Fruit fly (Drosophila melanogaster) whole organism, embryonic: ENCODE results near the gene Zir.

Experiments
- Bgb ChIP-seq: fragments of 200-800 bp; sonication (Bioruptor generic); IDR thresholded peaks from 2 replicates; pipeline ENCODE4 v1.3.6; 2022; ENCODE audit warnings: missing biosample characterization, missing genetic modification characterization; ENCODE audit not compliant: partially characterized antibody
- Blimp-1 ChIP-seq: fragments of 200-800 bp; sonication (Bioruptor generic); optimal IDR thresholded peaks from 3 replicates; lab custom pipeline; 2018; ENCODE audit warnings: missing biosample characterization, missing genetic modification characterization, mild to moderate bottlenecking, moderate library complexity, missing genetic modification reagents
- BtbVII ChIP-seq: fragments of 200-800 bp; sonication (Bioruptor generic); optimal IDR thresholded peaks from 3 replicates; lab custom pipeline; 2017; ENCODE audit warnings: missing biosample characterization, mild to moderate bottlenecking, missing genetic modification characterization
- CG10209 ChIP-seq: fragments of 200-800 bp; sonication (Bioruptor generic); optimal IDR thresholded peaks from 3 replicates; lab custom pipeline; 2017; ENCODE audit warnings: missing biosample characterization, mild to moderate bottlenecking, missing genetic modification characterization, missing genetic modification reagents
- CG10366 ChIP-seq: fragments of 200-800 bp; sonication (Bioruptor generic); IDR thresholded peaks from 2 replicates; pipeline ENCODE4 v1.3.6; 2022; ENCODE audit warnings: missing biosample characterization, missing genetic modification characterization
- CG11093 ChIP-seq: fragments of 200-800 bp; sonication (Bioruptor generic); IDR thresholded peaks from 3 replicates; pipeline ENCODE4 v1.3.6; 2022; ENCODE audit warnings: missing biosample characterization, missing genetic modification characterization
- CG11696 ChIP-seq: fragments of 200-800 bp; sonication (Bioruptor generic); IDR thresholded peaks from 2 replicates; pipeline ENCODE4 v1.3.6; 2022; ENCODE audit warnings: missing biosample characterization, missing genetic modification characterization
- CG12659 ChIP-seq: fragments of 200-800 bp; sonication (Bioruptor generic); optimal IDR thresholded peaks from 3 replicates; lab custom pipeline; 2017; ENCODE audit warnings: mild to moderate bottlenecking, missing biosample characterization, missing genetic modification reagents, missing genetic modification characterization
- CG13894 ChIP-seq: fragments of 200-800 bp; sonication (Bioruptor generic); optimal IDR thresholded peaks from 3 replicates; lab custom pipeline; 2018; ENCODE audit warnings: missing biosample characterization, mild to moderate bottlenecking, missing genetic modification characterization, moderate library complexity
- CG16813 ChIP-seq: fragments of 200-800 bp; sonication (Bioruptor generic); IDR thresholded peaks from 3 replicates; pipeline ENCODE4 v1.3.6; 2022; ENCODE audit warnings: missing biosample characterization, missing genetic modification characterization; ENCODE audit not compliant: partially characterized antibody
- CG16863 ChIP-seq: fragments of 200-800 bp; sonication (Bioruptor generic); optimal IDR thresholded peaks from 3 replicates; lab custom pipeline; 2016; ENCODE audit warnings: missing biosample characterization, missing genetic modification characterization
- CG17612 ChIP-seq: fragments of 200-800 bp; sonication (Bioruptor generic); IDR thresholded peaks from 2 replicates; pipeline ENCODE4 v1.3.6; 2022; ENCODE audit warnings: missing biosample characterization, missing genetic modification characterization
- CG2712 ChIP-seq: fragments of 200-800 bp; optimal IDR thresholded peaks from 3 replicates; lab custom pipeline; 2019; ENCODE audit warnings: missing biosample characterization, mild to moderate bottlenecking, missing genetic modification characterization, moderate library complexity
- CG31365 ChIP-seq: fragments of 200-800 bp; sonication (Bioruptor generic); optimal IDR thresholded peaks from 2 replicates; lab custom pipeline; 2018; ENCODE audit warnings: missing biosample characterization, mild to moderate bottlenecking, missing genetic modification characterization
- CG31441 ChIP-seq: fragments of 200-800 bp; sonication (Bioruptor generic); IDR thresholded peaks from 2 replicates; pipeline ENCODE4 v1.3.6; 2022; ENCODE audit warnings: missing biosample characterization, missing genetic modification characterization
- CG3726 ChIP-seq: fragments of 200-800 bp; sonication (Bioruptor generic); IDR thresholded peaks from 3 replicates; pipeline ENCODE4, ENCODE4 v1.3.6; 2022; ENCODE audit warnings: missing biosample characterization, missing genetic modification characterization
- CG3838 ChIP-seq: fragments of 200-800 bp; sonication (Bioruptor generic); optimal IDR thresholded peaks from 3 replicates; lab custom pipeline; 2016; ENCODE audit warnings: missing biosample characterization, missing genetic modification characterization
- CG8765 ChIP-seq: fragments of 200-800 bp; sonication (Bioruptor generic); IDR thresholded peaks from 2 replicates; pipeline ENCODE4 v1.3.6; 2022; ENCODE audit warnings: missing biosample characterization, missing genetic modification characterization
- CG9876 ChIP-seq: fragments of 200-800 bp; sonication (Bioruptor generic); optimal IDR thresholded peaks from 2 replicates; lab custom pipeline; 2016; ENCODE audit warnings: missing biosample characterization, missing genetic modification characterization
- CG9932 ChIP-seq: fragments of 200-800 bp; sonication (Bioruptor generic); IDR thresholded peaks from 2 replicates; pipeline ENCODE4 v1.3.6; 2022; ENCODE audit warnings: missing biosample characterization, missing genetic modification characterization
- CkIIα-i1 ChIP-seq: fragments of 200-800 bp; sonication (Bioruptor generic); IDR thresholded peaks from 2 replicates; pipeline ENCODE4 v1.3.6; 2022; ENCODE audit warnings: missing biosample characterization, missing genetic modification characterization
- Dfd ChIP-seq, 2 experiments: fragments of >200 bp; optimal IDR thresholded peaks; 2 replicates each; lab custom pipeline; 2017; ENCODE audit warnings: missing biosample characterization in 2 of 2, missing genetic modification characterization in 2 of 2
- Dip3 ChIP-seq: fragments of 200-800 bp; sonication (Bioruptor generic); optimal IDR thresholded peaks from 3 replicates; lab custom pipeline; 2016; ENCODE audit warnings: missing biosample characterization, missing genetic modification characterization
- Doc2 ChIP-seq: fragments of 200-800 bp; sonication (Bioruptor generic); IDR thresholded peaks from 2 replicates; pipeline ENCODE4 v1.3.6; 2022; ENCODE audit warnings: missing biosample characterization, missing genetic modification characterization
- Fer3 ChIP-seq: fragments of 200-800 bp; sonication (Bioruptor generic); optimal IDR thresholded peaks from 2 replicates; lab custom pipeline; 2018; ENCODE audit warnings: missing biosample characterization, mild to moderate bottlenecking, missing genetic modification characterization, moderate library complexity
- HmgZ ChIP-seq: fragments of 200-800 bp; sonication (Bioruptor generic); optimal IDR thresholded peaks from 2 replicates; lab custom pipeline; 2018; ENCODE audit warnings: missing biosample characterization, mild to moderate bottlenecking, missing genetic modification characterization
- Kr ChIP-seq: fragments of 200-800 bp; sonication (Bioruptor generic); optimal IDR thresholded peaks from 2 replicates; lab custom pipeline; 2017; ENCODE audit warnings: missing biosample characterization, mild to moderate bottlenecking, missing genetic modification characterization
- MBD-R2 ChIP-seq: fragments of 200-800 bp; sonication (Bioruptor generic); IDR thresholded peaks from 2 replicates; pipeline ENCODE4 v1.3.6; 2022; ENCODE audit warnings: missing biosample characterization, missing genetic modification characterization
- NK7.1 ChIP-seq: fragments of 200-800 bp; sonication (Bioruptor generic); optimal IDR thresholded peaks from 3 replicates; lab custom pipeline; 2016; ENCODE audit warnings: missing biosample characterization, missing genetic modification characterization
- Spps ChIP-seq: fragments of 200-800 bp; sonication (Bioruptor generic); optimal IDR thresholded peaks from 2 replicates; lab custom pipeline; 2018; ENCODE audit warnings: missing biosample characterization, mild to moderate bottlenecking, missing genetic modification characterization
- TFAM ChIP-seq: fragments of 200-800 bp; sonication (Bioruptor generic); optimal IDR thresholded peaks from 2 replicates; lab custom pipeline; 2017; ENCODE audit warnings: missing biosample characterization, missing genetic modification characterization, inconsistent platforms
- abd-A ChIP-seq: fragments of 200-800 bp; sonication (Bioruptor generic); optimal IDR thresholded peaks from 3 replicates; lab custom pipeline; 2019; ENCODE audit warnings: missing biosample characterization, mild to moderate bottlenecking, missing genetic modification characterization, moderate library complexity
- al ChIP-seq: fragments of 200-800 bp; sonication (Bioruptor generic); IDR thresholded peaks from 2 replicates; pipeline ENCODE4 v1.3.6; 2022; ENCODE audit warnings: missing biosample characterization, missing genetic modification characterization
- ato ChIP-seq: fragments of 200-800 bp; sonication (Bioruptor generic); IDR thresholded peaks from 2 replicates; pipeline ENCODE4 v1.3.6; 2022; ENCODE audit warnings: missing biosample characterization, missing genetic modification characterization; ENCODE audit not compliant: partially characterized antibody
- az2 ChIP-seq: fragments of 200-800 bp; sonication (Bioruptor generic); optimal IDR thresholded peaks from 3 replicates; lab custom pipeline; 2016; ENCODE audit warnings: missing biosample characterization, missing genetic modification characterization
- bab2 ChIP-seq: fragments of 200-800 bp; sonication (Bioruptor generic); optimal IDR thresholded peaks from 2 replicates; lab custom pipeline; 2016; ENCODE audit warnings: missing biosample characterization, missing genetic modification characterization
- br ChIP-seq: fragments of >200 bp; optimal IDR thresholded peaks from 2 replicates; lab custom pipeline; 2017
- cas ChIP-seq: fragments of 200-800 bp; sonication (Bioruptor generic); IDR thresholded peaks from 2 replicates; pipeline ENCODE4 v1.3.6; 2022; ENCODE audit warnings: missing biosample characterization, missing genetic modification characterization
- caup ChIP-seq: fragments of 200-800 bp; sonication (Bioruptor generic); optimal IDR thresholded peaks from 3 replicates; lab custom pipeline; 2017; ENCODE audit warnings: missing biosample characterization, mild to moderate bottlenecking, missing genetic modification characterization, moderate library complexity; ENCODE audit not compliant: severe bottlenecking
- dmrt99B ChIP-seq: fragments of 200-800 bp; sonication (Bioruptor generic); optimal IDR thresholded peaks from 2 replicates; lab custom pipeline; 2018; ENCODE audit warnings: missing biosample characterization, mild to moderate bottlenecking, missing genetic modification characterization, moderate library complexity
- esg ChIP-seq: fragments of 200-800 bp; sonication (Bioruptor generic); conservative IDR thresholded peaks from 2 replicates; pipeline ENCODE4 v1.3.6; 2022; ENCODE audit warnings: missing biosample characterization, missing genetic modification characterization
- hth ChIP-seq: fragments of >200 bp; optimal IDR thresholded peaks from 2 replicates; lab custom pipeline; 2017; ENCODE audit warnings: inconsistent platforms
- knrl ChIP-seq: fragments of 200-800 bp; sonication (Bioruptor generic); IDR thresholded peaks from 3 replicates; pipeline ENCODE4 v1.3.6; 2022; ENCODE audit warnings: missing biosample characterization, missing genetic modification characterization; ENCODE audit not compliant: partially characterized antibody
- maf-S ChIP-seq: fragments of 200-800 bp; sonication (Bioruptor generic); optimal IDR thresholded peaks from 2 replicates; lab custom pipeline; 2016; ENCODE audit warnings: missing biosample characterization, missing genetic modification characterization
- nau ChIP-seq: fragments of 200-800 bp; sonication (Bioruptor generic); optimal IDR thresholded peaks from 3 replicates; lab custom pipeline; 2017; ENCODE audit warnings: missing biosample characterization, mild to moderate bottlenecking, missing genetic modification characterization, missing genetic modification reagents
- p53 ChIP-seq: fragments of 200-800 bp; sonication (Bioruptor generic); optimal IDR thresholded peaks from 2 replicates; lab custom pipeline; 2016; ENCODE audit warnings: missing biosample characterization, missing genetic modification characterization
- sima ChIP-seq: fragments of 200-800 bp; sonication (Bioruptor generic); optimal IDR thresholded peaks from 2 replicates; lab custom pipeline; 2016; ENCODE audit warnings: missing biosample characterization, missing genetic modification characterization
- tap ChIP-seq: fragments of 200-800 bp; optimal IDR thresholded peaks from 3 replicates; lab custom pipeline; 2019; ENCODE audit warnings: missing biosample characterization, mild to moderate bottlenecking, missing genetic modification characterization, moderate library complexity
- unc-4 ChIP-seq: fragments of 200-800 bp; sonication (Bioruptor generic); IDR thresholded peaks from 2 replicates; pipeline ENCODE4 v1.3.6; 2022; ENCODE audit warnings: missing biosample characterization, missing genetic modification characterization; ENCODE audit not compliant: partially characterized antibody

Zir gene

DNA sequence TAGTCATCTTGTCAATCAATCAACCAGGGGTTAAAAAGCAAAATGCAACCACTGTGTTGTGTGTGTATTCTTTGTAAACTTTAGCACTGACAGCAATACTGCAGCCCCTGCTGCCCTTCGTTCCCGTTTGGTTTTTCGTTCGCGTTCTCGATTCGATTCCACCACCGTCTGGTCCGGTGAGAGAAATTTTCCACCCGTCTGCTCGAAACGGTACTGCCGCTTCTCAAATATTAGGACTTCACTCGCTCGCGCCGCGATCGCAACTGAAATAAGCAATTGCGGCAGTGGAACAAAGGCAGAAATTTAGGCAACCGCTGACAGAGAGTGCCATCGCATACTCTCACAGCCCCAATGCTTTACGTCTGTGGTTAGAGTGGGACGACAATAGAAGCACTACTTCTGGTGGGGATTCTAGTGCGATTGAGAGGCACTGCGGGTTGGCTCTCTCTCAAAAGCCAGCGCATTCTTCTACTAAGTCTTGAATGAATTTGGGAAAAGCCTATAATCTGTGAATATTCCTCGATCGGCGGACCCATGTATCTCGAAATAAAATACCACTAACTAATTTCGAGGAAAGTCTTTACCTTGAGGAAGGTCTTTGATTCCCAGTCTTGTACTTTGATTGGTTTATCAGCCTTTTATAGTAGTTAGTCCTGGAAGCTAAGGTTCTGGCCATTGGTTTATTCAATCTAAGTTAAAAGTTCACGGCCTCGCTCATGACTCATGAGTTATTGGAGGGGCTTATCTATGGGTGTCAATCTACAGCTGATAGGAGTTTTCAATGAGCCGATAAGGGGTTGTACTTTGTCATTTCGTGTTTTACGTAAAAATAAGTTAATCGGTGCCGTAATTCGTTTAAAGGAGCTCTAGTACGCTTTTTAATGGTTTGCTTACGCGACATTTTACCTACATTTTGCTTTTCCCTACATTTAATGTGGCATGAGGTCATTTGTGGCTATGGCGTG is 34.7 kb downstream of the Zir start (continued):
- TF ChIP-seq caup (GFP tag; lab: Kevin White, UChicago) (peak; percentile 65), CG16863 (GFP tag; lab: Kevin White, UChicago) (no peak), Dfd (GFP tag; optimal IDR thresholded peaks at IDR 0.05; lab: Kevin White, UChicago) (no peak), CG31441 (GFP tag; lab: Robert Waterston, UW) (peak; percentile 38; the same call in 1 of the 2 replicates), Bgb (GFP tag; lab: Robert Waterston, UW) (peak; percentile 62; the same call in 1 of the 2 replicates), CG10366 (GFP tag; lab: Robert Waterston, UW) (peak; percentile 22; the same call in 1 of the 2 replicates), Kr (GFP tag; lab: Kevin White, UChicago) (no peak), CG11093 (GFP tag; lab: Robert Waterston, UW) (no peak), nau (GFP tag; lab: Kevin White, UChicago) (peak; percentile 17), NK7.1 (no peak), CG17612 (GFP tag; lab: Robert Waterston, UW) (no peak), CG13894 (tag; lab: Kevin White, UChicago) (peak; percentile 83), knrl (no peak), dmrt99B (tag; lab: Kevin White, UChicago) (peak; percentile 28), HmgZ (tag; lab: Kevin White, UChicago) (peak; percentile 86), CG3726 (GFP tag; lab: Robert Waterston, UW) (no peak), sima (GFP tag; lab: Kevin White, UChicago) (no peak), hth (no peak), CG2712 (tag; lab: Kevin White, UChicago) (peak; percentile 40), MBD-R2 (GFP tag; lab: Robert Waterston, UW) (no peak), Doc2 (no peak), ato (GFP tag; lab: Robert Waterston, UW) (peak; percentile 25; the same call in 1 of the 2 replicates), bab2 (no peak), abd-A (tag; lab: Kevin White, UChicago) (peak; percentile 2), maf-S (GFP tag; lab: Kevin White, UChicago) (no peak), unc-4 (peak; percentile 45; the same call in 1 of the 2 replicates), CG9932 (GFP tag; lab: Robert Waterston, UW) (no peak; the same call in 1 of the 2 replicates), Blimp-1 (GFP tag; lab: Kevin White, UChicago) (peak; percentile 20), CG11696 (0 out of 2 replicates have a peak, but pooled peaks have one; percentile 50), CG8765 (GFP tag; lab: Robert Waterston, UW) (no peak), CG12659 (peak; percentile 60), br (lab: Kevin White, UChicago) (no peak), CG3838 (GFP tag; lab: Kevin White, UChicago) (no peak), CkIIα-i1 (GFP tag; lab: Robert Waterston, UW) (no peak), esg (GFP tag; lab: Robert Waterston, UW) (no peak), Spps (no peak), Fer3 (tag; lab: Kevin White, UChicago) (peak; percentile 34), az2 (GFP tag; lab: Kevin White, UChicago) (no peak), Dip3 (no peak), al (GFP tag; lab: Robert Waterston, UW) (no peak), CG31365 (peak; percentile 66), CG10209 (GFP tag; lab: Kevin White, UChicago) (no peak), BtbVII (GFP tag; lab: Kevin White, UChicago) (peak; percentile 72), CG16813 (GFP tag; lab: Robert Waterston, UW) (no peak), p53 (GFP tag; lab: Kevin White, UChicago) (no peak), cas (GFP tag; lab: Robert Waterston, UW) (peak; percentile 36; the same call in 1 of the 2 replicates), TFAM (GFP tag; lab: Kevin White, UChicago) (no peak), CG9876 (GFP tag; lab: Kevin White, UChicago) (no peak), tap (peak; percentile 8)
